Worm (Caenorhabditis elegans) whole organism, late embryonic: ENCODE results near the gene ska-3.

Experiments used
- C08G9.2 ChIP-seq: sonication (generic microtip); optimal IDR thresholded peaks from 2 replicates; lab custom pipeline; 2016; ENCODE audit warnings: mild to moderate bottlenecking, missing genetic modification characterization, moderate library complexity, missing compliant biosample characterization
- C38D4.7 ChIP-seq: fragments of 200-800 bp; sonication (Bioruptor generic); optimal IDR thresholded peaks from 2 replicates; lab custom pipeline; 2018; ENCODE audit warnings: mild to moderate bottlenecking, missing genetic modification characterization, moderate library complexity, missing compliant biosample characterization
- K02D7.2 ChIP-seq: sonication (generic microtip); optimal IDR thresholded peaks from 2 replicates; lab custom pipeline; 2017; ENCODE audit warnings: mild to moderate bottlenecking, missing genetic modification characterization, missing compliant biosample characterization
- K09A11.1 ChIP-seq: sonication (generic microtip); optimal IDR thresholded peaks from 2 replicates; lab custom pipeline; 2017; ENCODE audit warnings: antibody characterized with exemption, mild to moderate bottlenecking, missing genetic modification characterization, missing compliant biosample characterization; ENCODE audit not compliant: insufficient read depth
- T23F11.4 ChIP-seq: fragments of 200-800 bp; sonication (Bioruptor generic); optimal IDR thresholded peaks from 2 replicates; lab custom pipeline; 2018; ENCODE audit warnings: mild to moderate bottlenecking, missing genetic modification characterization, missing compliant biosample characterization
- ahr-1 ChIP-seq: sonication (generic microtip); optimal IDR thresholded peaks from 2 replicates; lab custom pipeline; 2016; ENCODE audit warnings: missing genetic modification characterization, missing compliant biosample characterization
- ceh-18 ChIP-seq: sonication (generic microtip); optimal IDR thresholded peaks from 2 replicates; lab custom pipeline; 2016; ENCODE audit warnings: missing genetic modification characterization, missing compliant biosample characterization
- ceh-19 ChIP-seq: fragments of 200-800 bp; sonication (Bioruptor generic); optimal IDR thresholded peaks from 2 replicates; lab custom pipeline; 2018; ENCODE audit warnings: mild to moderate bottlenecking, missing genetic modification characterization, missing compliant biosample characterization
- ceh-22 ChIP-seq: sonication (generic microtip); optimal IDR thresholded peaks from 2 replicates; lab custom pipeline; 2017; ENCODE audit warnings: missing biosample characterization, missing genetic modification characterization
- ceh-30 ChIP-seq: fragments of 150-350 bp; optimal IDR thresholded peaks from 2 replicates; lab custom pipeline; 2014; ENCODE audit warnings: missing biosample characterization, missing genetic modification characterization
- ceh-31 ChIP-seq: sonication (generic microtip); optimal IDR thresholded peaks from 2 replicates; lab custom pipeline; 2016; ENCODE audit warnings: missing genetic modification characterization, missing compliant biosample characterization
- ceh-34 ChIP-seq: sonication (generic microtip); optimal IDR thresholded peaks from 2 replicates; lab custom pipeline; 2016; ENCODE audit warnings: mild to moderate bottlenecking, missing genetic modification characterization, missing compliant biosample characterization
- ceh-48 ChIP-seq: sonication (generic microtip); optimal IDR thresholded peaks from 2 replicates; lab custom pipeline; 2016; ENCODE audit warnings: missing genetic modification characterization, inconsistent platforms, missing compliant biosample characterization
- ceh-6 ChIP-seq: fragments of 200-800 bp; sonication (Bioruptor generic); optimal IDR thresholded peaks from 2 replicates; lab custom pipeline; 2018; ENCODE audit warnings: mild to moderate bottlenecking, missing genetic modification characterization, missing compliant biosample characterization
- dve-1 ChIP-seq: sonication (generic microtip); optimal IDR thresholded peaks from 2 replicates; lab custom pipeline; 2017; ENCODE audit warnings: antibody characterized with exemption, mild to moderate bottlenecking, missing genetic modification characterization, missing compliant biosample characterization
- elt-2 ChIP-seq: sonication (generic microtip); optimal IDR thresholded peaks from 2 replicates; lab custom pipeline; 2016; ENCODE audit warnings: missing genetic modification reagents, missing genetic modification characterization, missing compliant biosample characterization
- elt-4 ChIP-seq: sonication (generic microtip); optimal IDR thresholded peaks from 2 replicates; lab custom pipeline; 2016; ENCODE audit warnings: missing genetic modification characterization, missing compliant biosample characterization
- ets-4 ChIP-seq: sonication (generic microtip); optimal IDR thresholded peaks from 2 replicates; lab custom pipeline; 2016; ENCODE audit warnings: missing genetic modification characterization, missing compliant biosample characterization
- eyg-1 ChIP-seq: sonication (generic microtip); optimal IDR thresholded peaks from 2 replicates; lab custom pipeline; 2016; ENCODE audit warnings: missing genotype, missing genetic modification characterization, missing compliant biosample characterization
- fkh-10 ChIP-seq: fragments of 150-350 bp; optimal IDR thresholded peaks from 2 replicates; lab custom pipeline; 2014; ENCODE audit warnings: missing biosample characterization, missing genetic modification reagents, missing genetic modification characterization
- fkh-6 ChIP-seq: sonication (generic microtip); optimal IDR thresholded peaks from 2 replicates; lab custom pipeline; 2016; ENCODE audit warnings: missing genetic modification characterization, missing compliant biosample characterization
- hlh-13 ChIP-seq: fragments of 200-800 bp; sonication (Bioruptor generic); optimal IDR thresholded peaks from 2 replicates; lab custom pipeline; 2018; ENCODE audit warnings: mild to moderate bottlenecking, missing genetic modification characterization, missing compliant biosample characterization
- hlh-30 ChIP-seq: sonication (generic microtip); optimal IDR thresholded peaks from 2 replicates; lab custom pipeline; 2017; ENCODE audit warnings: antibody characterized with exemption, missing genetic modification characterization, missing compliant biosample characterization; ENCODE audit not compliant: insufficient read depth
- hlh-6 ChIP-seq: sonication (generic microtip); optimal IDR thresholded peaks from 2 replicates; lab custom pipeline; 2016; ENCODE audit warnings: missing genotype, missing genetic modification characterization, missing compliant biosample characterization
- madf-2 ChIP-seq: sonication (generic microtip); optimal IDR thresholded peaks from 2 replicates; lab custom pipeline; 2017; ENCODE audit warnings: missing genetic modification characterization, missing compliant biosample characterization
- nfya-1 ChIP-seq: sonication (generic microtip); optimal IDR thresholded peaks from 2 replicates; lab custom pipeline; 2017; ENCODE audit warnings: missing genetic modification characterization, mild to moderate bottlenecking, missing compliant biosample characterization, antibody characterized with exemption, moderate library complexity
- odd-2 ChIP-seq: sonication (generic microtip); optimal IDR thresholded peaks from 2 replicates; lab custom pipeline; 2017; ENCODE audit warnings: antibody characterized with exemption, mild to moderate bottlenecking, missing genetic modification characterization, missing compliant biosample characterization
- pag-3 ChIP-seq: sonication (generic microtip); optimal IDR thresholded peaks from 2 replicates; lab custom pipeline; 2016; ENCODE audit warnings: missing compliant biosample characterization, missing genetic modification characterization, borderline replicate concordance
- pha-4 ChIP-seq: fragments of 150-350 bp; optimal IDR thresholded peaks from 2 replicates; lab custom pipeline; 2018; ENCODE audit warnings: missing biosample characterization, missing genetic modification reagents, missing genetic modification characterization
- pqm-1 ChIP-seq: sonication (generic microtip); optimal IDR thresholded peaks from 2 replicates; lab custom pipeline; 2016; ENCODE audit warnings: missing genetic modification characterization, missing compliant biosample characterization
- pros-1 ChIP-seq: fragments of 150-350 bp; optimal IDR thresholded peaks from 2 replicates; lab custom pipeline; 2014; ENCODE audit warnings: missing biosample characterization, missing genetic modification reagents, missing genetic modification characterization
- ref-2 ChIP-seq: sonication (generic microtip); optimal IDR thresholded peaks from 2 replicates; lab custom pipeline; 2016; ENCODE audit warnings: missing genetic modification characterization, missing compliant biosample characterization
- rnt-1 ChIP-seq: sonication (generic microtip); optimal IDR thresholded peaks from 2 replicates; lab custom pipeline; 2016; ENCODE audit warnings: missing genetic modification characterization, missing compliant biosample characterization
- tbx-2 ChIP-seq: sonication (generic microtip); optimal IDR thresholded peaks from 2 replicates; lab custom pipeline; 2016; ENCODE audit warnings: missing genetic modification characterization, missing compliant biosample characterization
- ttx-3 ChIP-seq: sonication (generic microtip); optimal IDR thresholded peaks from 2 replicates; lab custom pipeline; 2016; ENCODE audit warnings: missing genetic modification reagents, missing genetic modification characterization, missing compliant biosample characterization
- unc-3 ChIP-seq, 2 experiments: fragments of 200-800 bp in 1 of 2; sonication (Bioruptor generic) in 1 of 2; sonication (generic microtip) in 1 of 2; conservative IDR thresholded peaks in 1 of 2; optimal IDR thresholded peaks in 1 of 2; 2 replicates each; pipeline versions ENCODE4 v1.3.6 to Lab custom; 2016 to 2022; ENCODE audit warnings: missing compliant biosample characterization in 2 of 2, missing genetic modification characterization in 2 of 2, missing genetic modification reagents in 1 of 2
- unc-42 ChIP-seq: sonication (generic microtip); optimal IDR thresholded peaks from 2 replicates; lab custom pipeline; 2016; ENCODE audit warnings: missing genotype, missing genetic modification characterization, missing compliant biosample characterization
- unc-55 ChIP-seq: sonication (generic microtip); optimal IDR thresholded peaks from 2 replicates; lab custom pipeline; 2017; ENCODE audit warnings: missing biosample characterization, missing genetic modification reagents, missing genetic modification characterization

Gene ska-3

DNA sequence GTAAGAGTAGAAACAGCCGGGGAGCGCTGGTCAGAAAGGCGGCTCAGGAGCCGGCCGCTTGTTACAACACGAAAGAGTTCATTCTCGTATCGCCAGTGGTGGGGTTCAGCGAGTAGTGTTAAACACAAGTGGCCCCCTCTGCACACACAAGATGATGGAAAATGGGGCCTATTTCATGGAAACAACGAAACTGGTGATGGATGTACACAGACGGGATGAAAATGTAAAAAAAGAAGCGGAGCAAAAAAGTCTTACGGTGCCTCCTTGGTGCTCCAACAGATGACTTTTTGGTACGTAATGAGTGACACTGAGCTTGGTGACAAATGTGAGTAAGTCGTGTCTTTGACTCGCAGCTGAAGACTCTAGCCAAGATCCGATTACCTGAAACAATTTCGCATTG is 29.2 kb upstream of the ska-3 start:
- peak; percentile 29 for TF ChIP-seq ceh-19 (GFP tag; lab: Kevin White, UChicago)
- TF ChIP-seq pag-3: no peak
- TF ChIP-seq ceh-34 (tag; lab: Kevin White, UChicago): peak; percentile 8

- no peak for TF ChIP-seq pqm-1 (tag; lab: Kevin White, UChicago)
- no peak for TF ChIP-seq unc-42 (tag; lab: Kevin White, UChicago)
- TF ChIP-seq ceh-30 (tag; lab: Kevin White, UChicago): no peak
- no peak for TF ChIP-seq C38D4.7 (GFP tag; lab: Kevin White, UChicago)
- no peak for TF ChIP-seq unc-3 (GFP tag; conservative IDR thresholded peaks at IDR 0.05; lab: Robert Waterston, UW)
- TF ChIP-seq unc-3 (tag; optimal IDR thresholded peaks at IDR 0.05; lab: Kevin White, UChicago): no peak
- no peak for TF ChIP-seq rnt-1 (tag; lab: Kevin White, UChicago)
- TF ChIP-seq ceh-48 (tag; lab: Kevin White, UChicago): no peak
- no peak for TF ChIP-seq ceh-6
- no peak for TF ChIP-seq ahr-1 (tag; lab: Kevin White, UChicago)
- no peak for TF ChIP-seq hlh-6 (tag; lab: Kevin White, UChicago)
- TF ChIP-seq elt-4 (tag; lab: Kevin White, UChicago): no peak
- no peak for TF ChIP-seq ceh-18 (tag; lab: Kevin White, UChicago)
- TF ChIP-seq odd-2 (tag; lab: Kevin White, UChicago): no peak
- no peak for TF ChIP-seq pha-4 (tag; lab: Kevin White, UChicago)
- TF ChIP-seq eyg-1: no peak
- no peak for TF ChIP-seq ref-2 (tag; lab: Kevin White, UChicago)
- no peak for TF ChIP-seq nfya-1 (tag; lab: Kevin White, UChicago)
These were observed 28.7 kb upstream of the ska-3 start for ce11 chrIII:5707546-5707945.

DNA sequence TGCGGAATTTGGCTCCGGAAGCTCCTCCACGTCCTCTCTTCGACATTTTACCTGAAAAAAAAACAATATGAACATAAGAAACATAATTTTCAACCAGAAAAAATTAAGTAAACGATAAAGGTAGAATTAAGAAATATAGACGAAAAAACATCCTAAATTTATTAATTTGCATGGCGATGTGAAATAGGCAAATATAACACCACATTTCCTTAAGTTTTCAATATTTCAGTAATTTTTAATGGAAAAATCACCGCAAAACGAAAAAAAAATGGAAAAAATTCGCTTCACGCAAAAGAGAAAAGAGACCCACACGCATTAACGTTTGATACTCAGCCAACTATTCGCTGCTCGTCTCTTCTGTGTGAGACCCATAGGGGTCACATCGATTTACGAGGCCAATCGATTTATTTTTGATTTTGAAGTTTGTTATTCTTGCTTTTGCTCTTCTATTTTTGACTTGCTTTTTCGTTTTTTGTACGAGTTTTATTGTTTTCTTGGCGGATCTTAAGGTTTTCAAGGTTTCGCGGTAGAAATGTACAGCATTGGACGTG is 27.3 kb upstream of the ska-3 start, which contains the start of gene rpl-23:
rpl-23 (minus strand) TSS at position 51 of the 551 bp plus-strand sequence.
- TF ChIP-seq ets-4 (tag; lab: Kevin White, UChicago) (peak; percentile 40), pag-3 (no peak), ceh-48 (tag; lab: Kevin White, UChicago) (peak; percentile 98), ttx-3 (tag; lab: Kevin White, UChicago) (no peak), hlh-30 (tag; lab: Kevin White, UChicago) (peak; percentile 56), dve-1 (tag; lab: Kevin White, UChicago) (peak; percentile 69), tbx-2 (peak; percentile 29), ceh-22 (tag; lab: Kevin White, UChicago) (no peak), madf-2 (tag; lab: Kevin White, UChicago) (no peak), ceh-18 (tag; lab: Kevin White, UChicago) (peak; percentile 60), ceh-31 (tag; lab: Kevin White, UChicago) (peak; percentile 85), ceh-6 (no peak), K02D7.2 (tag; lab: Kevin White, UChicago) (no peak), pros-1 (peak; percentile 11), unc-55 (peak; percentile 71), hlh-13 (GFP tag; lab: Kevin White, UChicago) (no peak), elt-2 (tag; lab: Kevin White, UChicago) (peak; percentile 24), ceh-34 (tag; lab: Kevin White, UChicago) (peak; percentile 46), unc-42 (tag; lab: Kevin White, UChicago) (peak; percentile 78), nfya-1 (tag; lab: Kevin White, UChicago) (peak; percentile 87), rnt-1 (tag; lab: Kevin White, UChicago) (peak; percentile 5), fkh-6 (tag; lab: Kevin White, UChicago) (no peak), K09A11.1 (tag; lab: Kevin White, UChicago) (peak; percentile 47), fkh-10 (GFP tag; lab: Kevin White, UChicago) (no peak), C08G9.2 (tag; lab: Kevin White, UChicago) (no peak), T23F11.4 (GFP tag; lab: Kevin White, UChicago) (no peak)
